Worm (Caenorhabditis elegans) whole organism, L3 larva: ENCODE results near the gene soc-2.

ENCODE experiments used
- ZK546.5 ChIP-seq: sonication (generic microtip); optimal IDR thresholded peaks from 2 replicates; lab custom pipeline; 2017; ENCODE audit warnings: missing biosample characterization, missing genetic modification characterization
- aly-2 ChIP-seq: fragments of 150-350 bp; optimal IDR thresholded peaks from 2 replicates; lab custom pipeline; 2014; ENCODE audit warnings: missing biosample characterization, missing genetic modification characterization
- ama-1 ChIP-seq: fragments of 150-350 bp; optimal IDR thresholded peaks from 2 replicates; lab custom pipeline; 2018
- ceh-28 ChIP-seq: fragments of 150-350 bp; optimal IDR thresholded peaks from 2 replicates; lab custom pipeline; 2014; ENCODE audit warnings: missing biosample characterization, missing genetic modification reagents, missing genetic modification characterization
- ceh-82 ChIP-seq: fragments of 150-350 bp; optimal IDR thresholded peaks from 2 replicates; lab custom pipeline; 2014; ENCODE audit warnings: missing biosample characterization, missing genetic modification characterization
- ceh-9 ChIP-seq: sonication (generic microtip); optimal IDR thresholded peaks from 2 replicates; lab custom pipeline; 2018; ENCODE audit warnings: missing biosample characterization, missing genetic modification characterization
- daf-12 ChIP-seq: fragments of 150-350 bp; optimal IDR thresholded peaks from 2 replicates; lab custom pipeline; 2014; ENCODE audit warnings: missing biosample characterization, missing genetic modification reagents, missing genetic modification characterization
- egl-27 ChIP-seq: sonication (generic microtip); optimal IDR thresholded peaks from 4 replicates; lab custom pipeline; 2017; ENCODE audit warnings: missing biosample characterization, missing genetic modification reagents, missing genetic modification characterization
- egl-5 ChIP-seq: fragments of 150-350 bp; optimal IDR thresholded peaks from 2 replicates; lab custom pipeline; 2017; ENCODE audit warnings: missing biosample characterization, missing genetic modification reagents, missing genetic modification characterization, inconsistent platforms
- elt-1 ChIP-seq: fragments of 150-350 bp; optimal IDR thresholded peaks from 2 replicates; lab custom pipeline; 2014; ENCODE audit warnings: missing biosample characterization, missing genetic modification characterization
- elt-2 ChIP-seq: sonication (generic microtip); optimal IDR thresholded peaks from 2 replicates; lab custom pipeline; 2016; ENCODE audit warnings: missing genetic modification reagents, mild to moderate bottlenecking, missing genetic modification characterization, missing compliant biosample characterization
- elt-3 ChIP-seq, 3 experiments: fragments of 150-350 bp in 1 of 3; sonication (generic microtip) in 2 of 3; optimal IDR thresholded peaks; 2 replicates in 2 of 3; 4 replicates in 1 of 3; lab custom pipeline; 2014 to 2017; ENCODE audit warnings: missing biosample characterization in 3 of 3, missing genetic modification characterization in 3 of 3
- eor-1 ChIP-seq, 2 experiments: fragments of 150-350 bp; optimal IDR thresholded peaks; 2 replicates each; lab custom pipeline; 2014 to 2018; ENCODE audit warnings: missing biosample characterization in 2 of 2, missing genetic modification characterization in 2 of 2
- fkh-10 ChIP-seq: sonication (generic microtip); optimal IDR thresholded peaks from 2 replicates; lab custom pipeline; 2017; ENCODE audit warnings: missing biosample characterization, missing genetic modification reagents, missing genetic modification characterization
- fkh-2 ChIP-seq: fragments of 150-350 bp; optimal IDR thresholded peaks from 2 replicates; lab custom pipeline; 2014; ENCODE audit warnings: missing biosample characterization, missing genetic modification reagents, missing genetic modification characterization
- fos-1 ChIP-seq: fragments of 150-350 bp; optimal IDR thresholded peaks from 2 replicates; lab custom pipeline; 2014; ENCODE audit warnings: missing biosample characterization, missing genetic modification characterization
- hmg-11 ChIP-seq: sonication (generic microtip); optimal IDR thresholded peaks from 2 replicates; lab custom pipeline; 2016; ENCODE audit warnings: missing genetic modification characterization, missing compliant biosample characterization
- jun-1 ChIP-seq: fragments of 150-350 bp; optimal IDR thresholded peaks from 2 replicates; lab custom pipeline; 2014; ENCODE audit warnings: missing biosample characterization, missing genetic modification reagents, missing genetic modification characterization
- lin-39 ChIP-seq: fragments of 150-350 bp; optimal IDR thresholded peaks from 2 replicates; lab custom pipeline; 2018; ENCODE audit warnings: missing biosample characterization, missing genetic modification reagents, missing genetic modification characterization
- lsy-12 ChIP-seq: sonication (generic microtip); optimal IDR thresholded peaks from 2 replicates; lab custom pipeline; 2016; ENCODE audit warnings: mild to moderate bottlenecking, missing genetic modification characterization, missing compliant biosample characterization
- mdl-1 ChIP-seq: fragments of 150-350 bp; optimal IDR thresholded peaks from 2 replicates; lab custom pipeline; 2014; ENCODE audit warnings: missing biosample characterization, missing genetic modification characterization
- mml-1 ChIP-seq: fragments of 150-350 bp; sonication (generic microtip); optimal IDR thresholded peaks from 3 replicates; lab custom pipeline; 2014; ENCODE audit warnings: missing biosample characterization, missing genetic modification characterization
- nfya-1 ChIP-seq: sonication (generic microtip); optimal IDR thresholded peaks from 2 replicates; lab custom pipeline; 2017; ENCODE audit warnings: missing genetic modification characterization, mild to moderate bottlenecking, missing compliant biosample characterization, antibody characterized with exemption, moderate library complexity; ENCODE audit not compliant: insufficient read depth
- nhr-11 ChIP-seq: fragments of 150-350 bp; optimal IDR thresholded peaks from 2 replicates; lab custom pipeline; 2014; ENCODE audit warnings: missing biosample characterization, missing genetic modification characterization
- nhr-237 ChIP-seq: fragments of 150-350 bp; optimal IDR thresholded peaks from 2 replicates; lab custom pipeline; 2014; ENCODE audit warnings: missing biosample characterization, missing genetic modification characterization
- nhr-25 ChIP-seq: sonication (generic microtip); optimal IDR thresholded peaks from 2 replicates; lab custom pipeline; 2017; ENCODE audit warnings: missing biosample characterization, missing genetic modification characterization
- nhr-28 ChIP-seq: fragments of 150-350 bp; optimal IDR thresholded peaks from 2 replicates; lab custom pipeline; 2014; ENCODE audit warnings: missing biosample characterization, missing genetic modification characterization
- nhr-43 ChIP-seq: sonication (generic microtip); optimal IDR thresholded peaks from 2 replicates; lab custom pipeline; 2016; ENCODE audit warnings: mild to moderate bottlenecking, missing genetic modification characterization, missing compliant biosample characterization; ENCODE audit not compliant: poor library complexity, severe bottlenecking
- nhr-67 ChIP-seq: fragments of 150-350 bp; optimal IDR thresholded peaks from 2 replicates; lab custom pipeline; 2014; ENCODE audit warnings: missing biosample characterization, missing genetic modification characterization
- nhr-76 ChIP-seq: fragments of 150-350 bp; sonication (generic microtip); optimal IDR thresholded peaks from 5 replicates; lab custom pipeline; 2014; ENCODE audit warnings: missing biosample characterization, missing genetic modification characterization
- nhr-77 ChIP-seq: fragments of 150-350 bp; optimal IDR thresholded peaks from 2 replicates; lab custom pipeline; 2014; ENCODE audit warnings: missing biosample characterization, missing genetic modification characterization
- pha-4 ChIP-seq: fragments of 150-350 bp; optimal IDR thresholded peaks from 2 replicates; lab custom pipeline; 2014; ENCODE audit warnings: missing biosample characterization, missing genetic modification reagents, missing genetic modification characterization
- skn-1 ChIP-seq: fragments of 150-350 bp; optimal IDR thresholded peaks from 2 replicates; lab custom pipeline; 2014; ENCODE audit warnings: missing biosample characterization, missing genetic modification characterization
- snpc-4 ChIP-seq: fragments of 150-350 bp; optimal IDR thresholded peaks from 2 replicates; lab custom pipeline; 2014; ENCODE audit warnings: missing biosample characterization, missing genetic modification characterization
- tbx-2 ChIP-seq: sonication (generic microtip); optimal IDR thresholded peaks from 2 replicates; lab custom pipeline; 2016; ENCODE audit warnings: mild to moderate bottlenecking, missing genetic modification characterization, missing compliant biosample characterization
- unc-39 ChIP-seq: sonication (generic microtip); optimal IDR thresholded peaks from 4 replicates; lab custom pipeline; 2017; ENCODE audit warnings: missing biosample characterization, missing genetic modification characterization
- zag-1 ChIP-seq: fragments of 150-350 bp; optimal IDR thresholded peaks from 2 replicates; lab custom pipeline; 2014; ENCODE audit warnings: missing biosample characterization, missing genetic modification characterization
- ztf-4 ChIP-seq: fragments of 150-350 bp; optimal IDR thresholded peaks from 2 replicates; lab custom pipeline; 2014; ENCODE audit warnings: missing biosample characterization, missing genetic modification characterization

soc-2 gene

DNA sequence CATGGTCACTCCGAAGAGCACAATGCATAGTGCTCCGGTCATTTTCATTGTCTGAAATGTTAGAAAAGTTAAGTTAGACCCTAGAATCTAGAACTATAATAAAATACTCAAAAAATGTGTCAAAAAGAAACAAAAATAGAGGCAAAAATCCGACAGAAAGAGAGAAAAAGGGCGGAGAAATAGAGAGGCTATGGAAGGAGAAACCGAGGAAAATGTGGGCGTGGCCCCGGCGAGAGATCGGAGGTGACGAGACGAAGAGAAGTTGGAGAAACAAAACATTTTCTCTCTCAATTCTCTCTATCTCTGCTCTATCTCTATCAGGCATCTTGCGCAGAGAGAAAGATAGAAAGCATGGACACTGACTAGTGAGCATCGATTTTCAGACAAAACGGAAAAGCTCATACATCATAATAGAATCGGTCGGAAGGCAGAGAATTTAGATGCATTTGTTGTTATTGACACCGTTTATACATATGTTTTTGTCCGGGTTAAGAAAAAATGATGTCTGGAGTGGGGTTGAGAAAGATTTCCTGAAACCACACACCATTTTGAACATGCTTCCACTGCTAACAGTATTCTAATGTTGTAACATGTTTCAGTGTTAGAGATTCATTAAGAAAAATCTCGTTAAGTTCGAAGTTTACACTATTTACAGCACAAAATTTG, 48.9 kb downstream of the soc-2 start, which contains the start of gene C02B10.3:
TSS of gene C02B10.3 (minus strand) at position 51 of the 666 bp plus-strand sequence.
- TF ChIP-seq hmg-11 (tag; lab: Kevin White, UChicago) (peak; percentile 76), fkh-10 (GFP tag; lab: Kevin White, UChicago) (peak; percentile 67), elt-2 (tag; lab: Kevin White, UChicago) (no peak), lin-39 (tag; lab: Kevin White, UChicago) (peak; percentile 42), pha-4 (peak; percentile 22), zag-1 (tag; lab: Kevin White, UChicago) (no peak), nfya-1 (tag; lab: Kevin White, UChicago) (peak; percentile 72)

DNA sequence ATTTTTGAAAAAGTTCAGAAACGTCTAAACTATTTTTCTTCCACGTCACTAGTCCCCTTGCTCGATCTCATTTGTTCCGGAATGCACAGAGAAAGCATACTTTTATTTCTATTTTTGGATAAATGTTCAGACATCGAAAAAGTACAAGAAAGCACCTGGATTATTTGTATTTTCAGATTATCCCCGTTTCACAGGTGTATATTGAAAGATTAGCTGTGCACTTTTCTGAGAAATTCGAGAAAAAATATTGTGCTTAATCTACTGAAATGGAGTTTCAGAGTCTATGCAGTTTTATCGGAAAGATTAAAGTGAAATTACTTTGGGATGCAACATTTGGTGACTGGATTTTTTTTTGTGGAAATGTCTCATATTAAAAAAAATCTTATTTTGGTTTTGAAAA, 50.3 kb downstream of the soc-2 start:
- TF ChIP-seq ceh-9 (tag; lab: Kevin White, UChicago) (no peak), unc-39 (no peak), nhr-237 (no peak), egl-5 (no peak), nhr-76 (tag; lab: Kevin White, UChicago) (no peak), fkh-2 (tag; lab: Kevin White, UChicago) (no peak), lsy-12 (tag; lab: Kevin White, UChicago) (no peak), nhr-77 (tag; lab: Kevin White, UChicago) (no peak), nhr-43 (no peak), lin-39 (tag; lab: Kevin White, UChicago) (no peak), snpc-4 (tag; lab: Kevin White, UChicago) (no peak)
- TF ChIP-seq, all 47 proteins: peak for 0

DNA sequence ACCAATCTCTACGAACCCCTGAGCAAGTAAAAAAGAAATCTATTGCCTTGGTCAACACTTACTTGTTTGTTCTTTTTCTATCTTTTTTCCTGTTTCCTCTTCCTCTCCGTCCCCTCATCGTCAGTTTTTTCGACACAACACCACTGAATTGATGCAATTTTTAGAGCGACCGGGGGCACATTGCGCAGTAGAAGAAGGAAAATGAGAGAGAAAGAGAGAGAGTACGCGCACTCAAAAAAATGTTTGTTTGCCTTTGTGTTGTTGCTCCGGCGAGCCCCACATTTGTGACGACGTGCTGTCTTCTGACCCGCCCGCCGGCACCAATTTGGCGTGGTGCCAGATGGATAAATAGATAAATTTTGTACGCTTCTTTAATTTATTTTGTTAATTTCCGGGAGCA, 52.1 kb downstream of the soc-2 start:
- no peak for TF ChIP-seq nhr-237
- no peak for TF ChIP-seq nhr-76 (tag; lab: Kevin White, UChicago)
- peak; percentile 4 for TF ChIP-seq egl-27 (tag; lab: Kevin White, UChicago)
- TF ChIP-seq tbx-2 (tag; lab: Kevin White, UChicago) = no peak
- no peak for TF ChIP-seq ztf-4 (tag; lab: Kevin White, UChicago)
- TF ChIP-seq snpc-4 (tag; lab: Kevin White, UChicago) = peak; percentile 4
- TF ChIP-seq nfya-1 (tag; lab: Kevin White, UChicago) = peak; percentile 57
- TF ChIP-seq lin-39 (tag; lab: Kevin White, UChicago) = peak; percentile 80
- no peak for TF ChIP-seq zag-1 (tag; lab: Kevin White, UChicago)
- no peak for TF ChIP-seq egl-5
- TF ChIP-seq pha-4 = peak; percentile 46
- TF ChIP-seq ceh-28 (tag; lab: Kevin White, UChicago) = no peak
- TF ChIP-seq nhr-67 = no peak
- TF ChIP-seq hmg-11 (tag; lab: Kevin White, UChicago) = peak; percentile 19

DNA sequence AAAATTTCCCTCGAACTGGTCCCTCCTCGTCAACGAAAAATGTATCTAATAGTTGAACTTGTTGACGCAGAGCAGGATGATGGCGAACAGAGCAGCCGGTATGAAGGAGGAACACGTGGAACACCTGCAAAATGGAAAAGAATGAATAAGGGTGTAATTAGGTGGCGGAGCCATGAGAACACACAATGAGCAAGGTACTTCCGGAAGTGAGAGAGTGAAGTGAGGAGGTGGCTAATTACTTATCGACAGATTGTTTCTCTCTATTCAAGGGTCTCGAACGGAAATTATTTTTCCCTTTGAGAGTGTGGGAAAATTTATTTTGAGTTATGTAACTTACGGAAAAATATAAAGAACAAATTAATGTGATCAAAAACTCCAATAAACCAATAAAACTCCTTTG, 58.8 kb downstream of the soc-2 start:
- no peak for TF ChIP-seq nhr-76 (tag; lab: Kevin White, UChicago)
- TF ChIP-seq lsy-12 (tag; lab: Kevin White, UChicago) = no peak
- no peak for TF ChIP-seq daf-12 (tag; lab: Kevin White, UChicago)

DNA sequence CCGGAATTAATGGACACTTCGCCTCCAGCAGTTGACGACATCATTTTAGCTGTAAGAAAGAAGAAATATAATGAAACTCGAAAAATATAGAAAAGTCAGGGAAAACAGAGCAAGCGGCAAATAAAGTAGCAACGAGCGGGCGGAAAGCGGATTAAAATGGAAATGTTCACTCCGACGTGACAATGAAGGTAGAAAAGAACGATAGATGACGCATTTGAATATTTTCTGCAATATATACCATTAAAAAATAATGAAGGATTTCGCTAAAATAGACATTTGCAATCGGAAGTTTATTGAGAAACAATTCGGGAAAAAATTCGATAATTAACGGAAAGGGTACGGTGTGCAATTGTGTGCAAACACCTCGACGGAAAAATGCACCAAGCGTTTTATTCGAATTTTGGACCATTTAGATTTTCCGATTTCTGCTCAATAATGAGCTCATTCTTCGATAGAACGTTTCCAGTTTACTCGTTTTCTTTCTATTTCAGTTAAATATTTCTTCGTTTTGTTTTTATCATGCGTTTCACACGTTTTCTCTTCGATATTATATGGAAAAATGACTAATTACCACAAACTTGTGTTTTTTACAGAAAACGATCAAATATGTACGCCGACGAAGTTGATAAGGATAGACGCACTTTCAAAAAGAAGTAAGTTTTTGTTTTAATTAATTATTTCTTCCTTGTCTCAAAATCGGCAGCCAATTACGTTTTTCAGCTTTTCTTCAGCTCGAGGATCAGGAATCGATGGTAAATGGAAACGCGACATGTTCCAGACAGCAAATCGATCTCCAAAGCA, 61.1 kb downstream of the soc-2 start, which contains the start of the genes snpn-1 and C02B10.4:
TSS of gene snpn-1 (minus strand) at position 51 of the 801 bp plus-strand sequence.
TSS of gene C02B10.4 (plus strand) at position 594 of the 801 bp plus-strand sequence.
- TF ChIP-seq nhr-28 (tag; lab: Kevin White, UChicago) (no peak), nhr-67 (no peak), hmg-11 (tag; lab: Kevin White, UChicago) (peak; percentile 34), fkh-10 (GFP tag; lab: Kevin White, UChicago) (no peak), lin-39 (tag; lab: Kevin White, UChicago) (peak; percentile 76), nfya-1 (tag; lab: Kevin White, UChicago) (peak; percentile 82), ceh-82 (tag; lab: Kevin White, UChicago) (no peak), aly-2 (tag; lab: Kevin White, UChicago) (no peak), jun-1 (tag; lab: Kevin White, UChicago) (no peak), snpc-4 (tag; lab: Kevin White, UChicago) (peak; percentile 10), mml-1 (no peak), elt-3 (tag; optimal IDR thresholded peaks at IDR 0.05; lab: Kevin White, UChicago) (no peak), ama-1 (lab: Kevin White, UChicago) (no peak), nhr-25 (tag; lab: Kevin White, UChicago) (no peak), elt-1 (tag; lab: Kevin White, UChicago) (no peak), nhr-11 (tag; lab: Kevin White, UChicago) (no peak), pha-4 (peak; percentile 52), fos-1 (tag; lab: Kevin White, UChicago) (no peak), tbx-2 (tag; lab: Kevin White, UChicago) (no peak), skn-1 (tag; lab: Kevin White, UChicago) (peak; percentile 33), eor-1 (tag; optimal IDR thresholded peaks at IDR 0.05; lab: Kevin White, UChicago) (no peak), zag-1 (tag; lab: Kevin White, UChicago) (no peak), ZK546.5 (tag; lab: Kevin White, UChicago) (no peak), unc-39 (no peak), nhr-43 (peak; percentile 5), mdl-1 (no peak), ceh-9 (tag; lab: Kevin White, UChicago) (no peak), egl-5 (no peak), ceh-28 (tag; lab: Kevin White, UChicago) (peak; percentile 24), nhr-77 (tag; lab: Kevin White, UChicago) (no peak)
